Fruit fly (Drosophila melanogaster): ENCODE results near the gene CG14645.
A peak's percentile ranks its signal among the peaks of the same experiment; 100 is the strongest.

CG14645 gene

DNA sequence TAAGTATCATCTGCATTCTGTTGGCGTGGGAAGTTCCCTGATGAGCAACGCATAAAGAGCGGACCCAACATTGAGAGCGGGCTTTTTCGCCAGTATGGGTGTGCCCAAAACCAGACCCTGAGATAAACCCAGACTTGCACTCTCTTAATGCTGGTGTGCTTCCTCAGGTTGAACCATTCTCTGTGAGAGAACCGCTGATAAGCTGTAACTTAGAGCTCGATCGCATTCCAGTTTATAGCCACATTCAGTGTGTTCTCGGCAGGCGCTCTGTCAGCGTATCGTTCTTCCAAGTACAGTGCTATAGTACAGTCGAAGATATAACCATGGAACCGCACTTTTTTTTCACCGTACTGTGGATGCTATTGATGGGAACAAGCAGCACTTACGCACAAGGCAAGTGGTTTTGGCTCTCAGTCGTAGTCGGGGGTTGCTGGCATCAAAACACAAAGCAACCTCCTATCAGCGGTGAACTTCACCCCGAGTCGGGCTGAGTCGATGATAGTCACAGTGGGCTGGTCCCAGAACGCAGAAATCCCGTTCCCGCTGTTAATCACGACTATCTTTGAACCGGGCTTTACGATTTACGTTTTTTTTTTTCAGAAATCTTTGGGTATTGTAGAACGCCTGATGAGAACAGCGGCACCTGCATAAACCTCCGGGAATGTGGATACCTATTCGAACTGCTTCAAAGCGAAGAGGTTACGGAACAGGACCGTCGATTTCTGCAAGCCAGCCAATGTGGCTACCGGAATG is 27.1 kb upstream of the CG14645 start, which contains the start of gene MP1 (continued):
- TF ChIP-seq H15 (GFP tag; IDR thresholded peaks at IDR 0.05) (no peak), CG8944 (GFP tag; optimal IDR thresholded peaks at IDR 0.05) (no peak), sug (tag; optimal IDR thresholded peaks at IDR 0.05) (peak; percentile 46), nom (GFP tag; optimal IDR thresholded peaks at IDR 0.05) (peak; percentile 73), CG3995 (GFP tag; optimal IDR thresholded peaks at IDR 0.05) (peak; percentile 45), fd96Cb (tag; optimal IDR thresholded peaks at IDR 0.05) (no peak), lbe (GFP tag; optimal IDR thresholded peaks at IDR 0.05) (peak; percentile 36), Tbp (GFP tag; optimal IDR thresholded peaks at IDR 0.05) (no peak), CG1792 (GFP tag; optimal IDR thresholded peaks at IDR 0.05) (no peak), cas (GFP tag; IDR thresholded peaks at IDR 0.05) (no peak), toy (GFP tag; IDR thresholded peaks at IDR 0.05) (no peak), lab (GFP tag; optimal IDR thresholded peaks at IDR 0.05) (peak; percentile 21), ap (GFP tag; IDR thresholded peaks at IDR 0.05) (no peak), peb (GFP tag; IDR thresholded peaks at IDR 0.05) (no peak), bbx (GFP tag; IDR thresholded peaks at IDR 0.05; ENCODE audit: partially characterized antibody) (0 out of 2 replicates have a peak, but pooled peaks have one; percentile 7)

DNA sequence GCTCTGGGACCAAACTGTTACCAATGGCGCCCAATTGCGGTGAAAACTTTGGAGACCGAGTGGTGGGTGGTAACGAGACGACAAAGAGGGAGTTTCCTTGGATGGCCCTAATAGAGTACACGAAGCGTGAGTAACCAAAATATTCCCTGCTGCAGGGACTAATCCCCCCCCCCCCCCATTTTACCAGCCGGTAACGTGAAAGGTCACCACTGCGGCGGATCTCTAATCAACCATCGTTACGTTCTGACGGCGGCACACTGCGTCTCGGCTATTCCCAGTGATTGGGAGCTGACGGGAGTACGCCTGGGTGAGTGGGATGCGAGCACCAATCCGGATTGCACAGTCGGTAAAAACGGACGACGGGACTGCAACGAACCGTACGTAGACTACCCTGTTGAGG is 26.2 kb upstream of the CG14645 start:
- TF ChIP-seq Med (GFP tag) (peak; percentile 61), dm (GFP tag; optimal IDR thresholded peaks at IDR 0.05) (no peak)

DNA sequence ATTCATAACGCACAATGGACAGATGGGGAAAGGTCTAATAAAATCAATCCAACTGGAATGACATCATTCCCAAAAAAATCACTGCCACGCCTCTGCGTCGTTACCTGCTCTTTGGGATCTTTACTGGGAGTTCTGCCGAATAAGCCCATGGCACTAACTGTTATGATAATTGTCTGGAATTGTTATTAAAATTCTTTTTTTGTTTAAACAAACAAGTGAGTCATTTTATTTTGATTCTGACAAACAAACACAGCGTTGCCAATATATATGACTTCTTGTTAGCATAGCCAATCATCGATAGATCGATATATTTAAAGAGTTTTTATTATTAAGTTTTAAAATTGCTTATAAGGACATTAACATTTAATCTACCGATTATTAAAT is 24.2 kb upstream of the CG14645 start, which contains the start of gene Vps24:
Vps24 (minus strand) TSS at position 265 of the 384 bp plus-strand sequence.
- TF ChIP-seq CG2202 (tag; optimal IDR thresholded peaks at IDR 0.05) (no peak), insv (GFP tag; optimal IDR thresholded peaks at IDR 0.05) (peak in 1 of 2 experiments; percentile 85), Sry-δ (GFP tag; optimal IDR thresholded peaks at IDR 0.05) (peak; percentile 0), CG3995 (GFP tag; optimal IDR thresholded peaks at IDR 0.05) (peak; percentile 28), Opbp (GFP tag; IDR thresholded peaks at IDR 0.05; ENCODE audit: partially characterized antibody) (peak; percentile 20; the same call in 1 of the 3 replicates), Pdp1 (GFP tag; optimal IDR thresholded peaks at IDR 0.05) (peak in 1 of 2 experiments; percentile 10), hbn (GFP tag; IDR thresholded peaks at IDR 0.05; ENCODE audit: partially characterized antibody) (peak; percentile 51; the same call in 1 of the 2 replicates), CG6791 (GFP tag; IDR thresholded peaks at IDR 0.05; ENCODE audit: partially characterized antibody) (peak; percentile 51; the same call in 1 of the 3 replicates), CTCF (GFP tag; optimal IDR thresholded peaks at IDR 0.05) (no peak), unc-4 (GFP tag; IDR thresholded peaks at IDR 0.05; ENCODE audit: partially characterized antibody) (0 out of 2 replicates have a peak, but pooled peaks have one; percentile 36), CG13287 (GFP tag; IDR thresholded peaks at IDR 0.05; ENCODE audit: partially characterized antibody) (peak; percentile 56), CG18619 (GFP tag; optimal IDR thresholded peaks at IDR 0.05) (no peak), Scr (GFP tag; IDR thresholded peaks at IDR 0.05; ENCODE audit: partially characterized antibody) (peak; percentile 66), Doc3 (GFP tag; IDR thresholded peaks at IDR 0.05; ENCODE audit: partially characterized antibody) (peak; percentile 52), Med (GFP tag) (no peak), sima (GFP tag; optimal IDR thresholded peaks at IDR 0.05) (no peak), amos (GFP tag; IDR thresholded peaks at IDR 0.05; ENCODE audit: partially characterized antibody) (peak; percentile 69), CG10147 (GFP tag; optimal IDR thresholded peaks at IDR 0.05) (no peak), Rfx (GFP tag; IDR thresholded peaks at IDR 0.05) (no peak), dati (GFP tag; IDR thresholded peaks at IDR 0.05) (no peak), MESR4 (GFP tag; optimal IDR thresholded peaks at IDR 0.05) (peak; percentile 82), CG2678 (tag; optimal IDR thresholded peaks at IDR 0.05) (no peak), CG4617 (GFP tag; optimal IDR thresholded peaks at IDR 0.05; ENCODE audit: borderline replicate concordance) (peak; percentile 29), ham (GFP tag; IDR thresholded peaks at IDR 0.05) (no peak), cad (GFP tag; optimal IDR thresholded peaks at IDR 0.05) (peak; percentile 19), CG12071 (GFP tag; optimal IDR thresholded peaks at IDR 0.05) (no peak), knrl (GFP tag; IDR thresholded peaks at IDR 0.05; ENCODE audit: partially characterized antibody) (peak; percentile 53; the same call in 2 of the 3 replicates), CG1603 (tag; optimal IDR thresholded peaks at IDR 0.05) (no peak), CG34224 (GFP tag; IDR thresholded peaks at IDR 0.05; ENCODE audit: partially characterized antibody) (0 out of 3 replicates have a peak, but pooled peaks have one; percentile 21), Lim3 (GFP tag; IDR thresholded peaks at IDR 0.05) (no peak), Elba2 (GFP tag; optimal IDR thresholded peaks at IDR 0.05) (peak; percentile 15)

All from whole organism, embryonic.